Worm (Caenorhabditis elegans): Measurements from ENCODE around the gene ral-1.

DNA sequence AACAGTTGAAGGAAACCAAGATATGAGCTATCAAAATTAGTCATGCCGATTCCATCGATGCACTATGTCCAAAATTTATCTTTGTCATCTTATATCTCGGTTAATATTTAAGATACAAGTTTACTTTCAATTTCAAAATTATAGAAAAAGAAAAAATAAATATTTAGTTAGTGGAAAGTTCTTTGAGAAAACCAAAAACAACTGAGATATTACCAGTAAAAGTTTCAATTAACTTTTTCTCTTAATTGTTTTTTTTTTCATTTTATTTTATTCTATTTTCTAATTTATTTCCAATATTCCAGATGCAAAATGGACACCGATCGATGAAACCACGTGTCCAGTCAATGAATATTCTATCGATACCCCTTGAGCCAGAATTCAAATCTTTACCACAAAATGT lies 33.5 kb downstream of the ral-1 start, which contains the start of gene gei-1:
- TF ChIP-seq unc-62 (GFP tag; optimal IDR thresholded peaks at IDR 0.05) (no peak), nhr-11 (tag; optimal IDR thresholded peaks at IDR 0.05) (no peak), unc-39 (tag; optimal IDR thresholded peaks at IDR 0.05) (no peak), elt-3 (tag; optimal IDR thresholded peaks at IDR 0.05) (no peak), ztf-11 (tag; optimal IDR thresholded peaks at IDR 0.05) (no peak), jun-1 (tag; optimal IDR thresholded peaks at IDR 0.05) (no peak), pqm-1 (tag; optimal IDR thresholded peaks at IDR 0.05) (no peak), nhr-237 (tag; optimal IDR thresholded peaks at IDR 0.05) (no peak)
